Worm (Caenorhabditis elegans): ENCODE data around the gene W06B4.1.

ce11 chrII:4453051-4453450, 18.3 kb upstream of the W06B4.1 start, which contains the start of gene twk-2:
- TF ChIP-seq ama-1 (optimal IDR thresholded peaks at IDR 0.05) (no peak), sea-1 (GFP tag; conservative IDR thresholded peaks at IDR 0.05) (no peak), tra-4 (tag; optimal IDR thresholded peaks at IDR 0.05) (no peak), tbx-37 (GFP tag; conservative IDR thresholded peaks at IDR 0.05) (no peak), scrt-1 (GFP tag; IDR thresholded peaks at IDR 0.05) (no peak), hnd-1 (tag; optimal IDR thresholded peaks at IDR 0.05) (no peak), pes-1 (GFP tag; IDR thresholded peaks at IDR 0.05) (no peak), hmbx-1 (tag; optimal IDR thresholded peaks at IDR 0.05) (no peak), hmg-4 (GFP tag; optimal IDR thresholded peaks at IDR 0.05) (no peak), ets-7 (tag; optimal IDR thresholded peaks at IDR 0.05) (no peak), F13C5.2 (tag; optimal IDR thresholded peaks at IDR 0.05) (no peak), ceh-13 (GFP tag; optimal IDR thresholded peaks at IDR 0.05) (no peak), flt-1 (GFP tag; IDR thresholded peaks at IDR 0.05) (no peak)

All from whole organism, early embryonic.